Fruit fly (Drosophila melanogaster) whole organism, wandering third instar larva: ENCODE measurements around the gene CHKov2.
A peak's percentile ranks its signal among the peaks of the same experiment; 100 is the strongest.

Experiments
- CG9705 ChIP-seq: fragments of 200-800 bp; sonication (Bioruptor generic); optimal IDR thresholded peaks from 2 replicates; lab custom pipeline; 2018; ENCODE audit warnings: missing biosample characterization, mild to moderate bottlenecking, missing genetic modification characterization
- CrebA ChIP-seq: fragments of 200-800 bp; sonication (Bioruptor generic); optimal IDR thresholded peaks from 2 replicates; lab custom pipeline; 2016; ENCODE audit warnings: missing biosample characterization, mild to moderate bottlenecking, missing genetic modification characterization, borderline replicate concordance
- Dfd ChIP-seq: fragments of >200 bp; optimal IDR thresholded peaks from 2 replicates; lab custom pipeline; 2017; ENCODE audit warnings: missing biosample characterization, missing genetic modification characterization
- Dif ChIP-seq: fragments of 200-275, 200-300 bp; sonication (Bioruptor generic); optimal IDR thresholded peaks from 2 replicates; lab custom pipeline; 2018; ENCODE audit warnings: missing biosample characterization, missing genetic modification characterization; ENCODE audit not compliant: partially characterized antibody
- Hnf4 ChIP-seq: fragments of 200-800 bp; sonication (Bioruptor generic); optimal IDR thresholded peaks from 2 replicates; lab custom pipeline; 2016; ENCODE audit warnings: missing biosample characterization, mild to moderate bottlenecking, missing genetic modification characterization
- Hr78 ChIP-seq: fragments of >200 bp; optimal IDR thresholded peaks from 2 replicates; lab custom pipeline; 2017; ENCODE audit warnings: missing biosample characterization, missing genetic modification characterization
- Hr83 ChIP-seq: fragments of 200-300 bp; sonication (Bioruptor generic); optimal IDR thresholded peaks from 2 replicates; lab custom pipeline; 2016; ENCODE audit warnings: missing biosample characterization, mild to moderate bottlenecking, missing genetic modification characterization, moderate library complexity; ENCODE audit not compliant: poor library complexity, severe bottlenecking
- Jra ChIP-seq: sonication (Bioruptor generic); optimal IDR thresholded peaks from 2 replicates; lab custom pipeline; 2016; ENCODE audit warnings: missing biosample characterization, missing genetic modification characterization
- OdsH ChIP-seq: fragments of 200-800 bp; sonication (Bioruptor generic); optimal IDR thresholded peaks from 2 replicates; lab custom pipeline; 2016; ENCODE audit warnings: missing biosample characterization, mild to moderate bottlenecking, missing genetic modification characterization
- Rel ChIP-seq, 2 experiments: fragments of 200-800 bp; sonication (Bioruptor generic) in 1 of 2; optimal IDR thresholded peaks; 2 replicates in 1 of 2; 3 replicates in 1 of 2; lab custom pipeline; 2016 to 2019; ENCODE audit warnings: mild to moderate bottlenecking in 2 of 2, missing biosample characterization in 2 of 2, missing genetic modification characterization in 2 of 2, moderate library complexity in 1 of 2
- Sp1 ChIP-seq: fragments of 200-800 bp; sonication (Bioruptor generic); optimal IDR thresholded peaks from 3 replicates; lab custom pipeline; 2019; ENCODE audit warnings: missing biosample characterization, mild to moderate bottlenecking, missing genetic modification characterization, moderate library complexity
- br ChIP-seq: fragments of 200-800 bp; sonication (Bioruptor generic); optimal IDR thresholded peaks from 2 replicates; lab custom pipeline; 2016; ENCODE audit warnings: missing biosample characterization, missing genetic modification characterization
- brk ChIP-seq: fragments of 200-800 bp; sonication (Bioruptor generic); optimal IDR thresholded peaks from 2 replicates; lab custom pipeline; 2016; ENCODE audit warnings: missing biosample characterization, mild to moderate bottlenecking, missing genetic modification characterization
- dmrt93B ChIP-seq: fragments of 200-800 bp; sonication (Bioruptor generic); optimal IDR thresholded peaks from 2 replicates; lab custom pipeline; 2018; ENCODE audit warnings: missing biosample characterization, mild to moderate bottlenecking, missing genetic modification characterization
- dsf ChIP-seq: sonication (Bioruptor generic); optimal IDR thresholded peaks from 2 replicates; lab custom pipeline; 2016; ENCODE audit warnings: missing biosample characterization, missing genetic modification characterization, borderline replicate concordance
- ey ChIP-seq: fragments of 200-800 bp; sonication (Bioruptor generic); optimal IDR thresholded peaks from 2 replicates; lab custom pipeline; 2016; ENCODE audit warnings: missing biosample characterization, missing genetic modification characterization
- fru ChIP-seq: fragments of 200-800 bp; sonication (Bioruptor generic); optimal IDR thresholded peaks from 3 replicates; lab custom pipeline; 2016; ENCODE audit warnings: missing biosample characterization, mild to moderate bottlenecking, missing genetic modification characterization
- h ChIP-seq: fragments of 200-800 bp; sonication (Bioruptor generic); optimal IDR thresholded peaks from 3 replicates; lab custom pipeline; 2016; ENCODE audit warnings: missing biosample characterization, mild to moderate bottlenecking, missing genetic modification characterization
- lola ChIP-seq: fragments of >200 bp; optimal IDR thresholded peaks from 2 replicates; lab custom pipeline; 2017; ENCODE audit warnings: missing biosample characterization, missing genetic modification characterization
- pan ChIP-seq: fragments of >200 bp; optimal IDR thresholded peaks from 2 replicates; lab custom pipeline; 2017
- sage ChIP-seq: fragments of 200-800 bp; sonication (Bioruptor generic); optimal IDR thresholded peaks from 2 replicates; lab custom pipeline; 2016; ENCODE audit warnings: missing biosample characterization, mild to moderate bottlenecking, missing genetic modification characterization
- sv ChIP-seq: fragments of 200-800 bp; sonication (Bioruptor generic); optimal IDR thresholded peaks from 3 replicates; lab custom pipeline; 2016; ENCODE audit warnings: missing biosample characterization, missing genetic modification characterization
- tai ChIP-seq: sonication (Bioruptor generic); optimal IDR thresholded peaks from 2 replicates; lab custom pipeline; 2016; ENCODE audit warnings: missing biosample characterization, missing genetic modification characterization
- usp ChIP-seq: fragments of >200 bp; optimal IDR thresholded peaks from 2 replicates; lab custom pipeline; 2017; ENCODE audit warnings: missing biosample characterization, missing genetic modification characterization

CHKov2 gene

DNA sequence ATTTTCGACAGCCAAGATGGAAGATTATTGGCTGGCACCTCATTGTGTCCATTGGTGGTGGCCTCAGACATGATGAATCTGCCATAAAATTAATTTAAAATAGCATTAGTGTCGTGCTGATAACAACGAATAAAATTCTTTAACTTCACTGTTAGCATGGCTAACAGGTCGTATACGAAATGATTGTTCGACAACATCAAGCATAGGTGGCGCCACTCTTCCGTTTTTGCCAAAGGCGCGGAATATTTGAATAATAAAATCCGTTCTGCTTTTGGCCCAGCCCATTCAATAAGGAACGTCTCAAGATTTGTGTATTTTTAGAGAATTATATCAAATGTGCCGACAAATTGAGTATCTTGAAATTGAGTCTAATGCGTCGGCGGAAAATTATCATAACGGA is 18.4 kb downstream of the CHKov2 start:
- TF ChIP-seq Hr78 (GFP tag; lab: Kevin White, UChicago) (no peak), sage (GFP tag; lab: Kevin White, UChicago) (no peak), Dfd (GFP tag; lab: Kevin White, UChicago) (no peak), Jra (GFP tag; lab: Kevin White, UChicago) (no peak)

dm6 chr3R:25310843-25311242 is 20.2 kb downstream of the CHKov2 start, which contains the start of gene CG31099:
Gene CG31099, minus strand, starts transcription at chr3R:25310943.
- TF ChIP-seq Dif (GFP tag; lab: Kevin White, UChicago) (no peak), OdsH (GFP tag; lab: Kevin White, UChicago) (no peak)

- TF ChIP-seq dsf (GFP tag; lab: Kevin White, UChicago) (no peak), ey (GFP tag; lab: Kevin White, UChicago) (no peak), usp (GFP tag; lab: Kevin White, UChicago) (no peak), sv (GFP tag; lab: Kevin White, UChicago) (no peak), lola (no peak)
Measured at dm6 chr3R:25309175-25309574, 21.8 kb downstream of the CHKov2 start.

dm6 chr3R:25308228-25308627 is 22.8 kb downstream of the CHKov2 start, which contains the start of gene CG10550:
Gene CG10550, minus strand, starts transcription at chr3R:25308391.
- TF ChIP-seq Rel (GFP tag; optimal IDR thresholded peaks at IDR 0.05; lab: Kevin White, UChicago) (no peak), Rel (tag; optimal IDR thresholded peaks at IDR 0.05; lab: Kevin White, UChicago) (no peak), Hnf4 (GFP tag; lab: Kevin White, UChicago) (peak; percentile 0), Jra (GFP tag; lab: Kevin White, UChicago) (no peak)
- TF ChIP-seq, all 38 proteins: peak for 1

dm6 chr3R:25305822-25306544 is 25.0 kb downstream of the CHKov2 start:
- no peak for TF ChIP-seq Rel (GFP tag; optimal IDR thresholded peaks at IDR 0.05; lab: Kevin White, UChicago)
- peak; percentile 1 for TF ChIP-seq Rel (tag; optimal IDR thresholded peaks at IDR 0.05; lab: Kevin White, UChicago)
- no peak for TF ChIP-seq tai (GFP tag; lab: Kevin White, UChicago)

dm6 chr3R:25303857-25304440 is 27.1 kb downstream of the CHKov2 start, which contains the start of gene CG31436:
Gene CG31436, plus strand, starts transcription at chr3R:25304137.
- TF ChIP-seq CrebA (GFP tag; lab: Kevin White, UChicago) (peak; percentile 17), Rel (GFP tag; optimal IDR thresholded peaks at IDR 0.05; lab: Kevin White, UChicago) (no peak), Rel (tag; optimal IDR thresholded peaks at IDR 0.05; lab: Kevin White, UChicago) (peak; percentile 99), sage (GFP tag; lab: Kevin White, UChicago) (peak; percentile 26), Hr83 (GFP tag; lab: Kevin White, UChicago) (no peak), brk (GFP tag; lab: Kevin White, UChicago) (peak; percentile 17), h (GFP tag; lab: Kevin White, UChicago) (no peak), br (no peak)

DNA sequence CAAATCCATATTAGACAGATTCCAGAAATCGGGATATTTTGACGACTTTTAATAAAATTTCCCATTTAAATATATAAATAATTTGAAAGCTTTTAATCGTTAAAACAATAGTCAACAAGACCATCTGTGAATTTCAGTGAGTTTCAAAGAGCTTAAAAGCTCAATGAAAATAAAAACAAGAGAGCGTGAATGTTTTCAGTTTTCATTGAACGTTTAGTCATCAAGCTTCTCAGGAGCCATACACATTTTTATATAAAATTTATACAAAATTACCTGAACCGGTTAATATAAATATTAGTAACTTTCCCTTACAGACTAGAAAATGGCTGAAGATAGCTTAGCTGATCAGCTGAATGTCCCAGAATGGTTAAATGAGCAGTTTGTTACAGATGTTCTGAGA is 28.8 kb downstream of the CHKov2 start, which contains the start of gene CG31370:
CG31370 (plus strand) TSS at position 226 of the 400 bp plus-strand sequence.
- TF ChIP-seq brk (GFP tag; lab: Kevin White, UChicago) (peak; percentile 57), tai (GFP tag; lab: Kevin White, UChicago) (no peak)

DNA sequence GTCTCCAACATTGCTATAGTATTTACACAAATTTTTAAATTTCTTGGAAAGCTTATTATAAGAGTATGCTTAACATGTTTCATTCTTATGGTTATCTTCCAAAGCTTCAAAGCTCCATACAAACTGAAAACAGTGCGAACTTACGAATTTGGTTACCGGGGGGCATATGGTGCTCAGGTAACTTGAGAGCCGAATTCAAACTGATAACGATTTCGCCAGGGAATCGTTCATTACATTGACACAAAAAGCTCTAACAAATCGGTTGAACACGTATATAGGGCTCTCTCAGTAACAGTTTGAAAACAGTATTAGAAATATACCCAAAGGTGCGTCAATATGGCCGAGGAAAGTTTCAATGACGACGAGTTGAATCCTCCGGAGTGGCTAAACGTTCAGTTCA is 30.4 kb downstream of the CHKov2 start, which contains the start of gene CG13659:
CG13659 (plus strand) TSS at position 317 of the 400 bp plus-strand sequence.
- TF ChIP-seq dmrt93B (GFP tag; lab: Kevin White, UChicago) (no peak), h (GFP tag; lab: Kevin White, UChicago) (no peak), Sp1 (GFP tag; lab: Kevin White, UChicago) (no peak), Dfd (GFP tag; lab: Kevin White, UChicago) (no peak), fru (GFP tag; lab: Kevin White, UChicago) (no peak), OdsH (GFP tag; lab: Kevin White, UChicago) (no peak), sv (GFP tag; lab: Kevin White, UChicago) (no peak), CG9705 (GFP tag; lab: Kevin White, UChicago) (no peak), Hnf4 (GFP tag; lab: Kevin White, UChicago) (no peak), CrebA (GFP tag; lab: Kevin White, UChicago) (no peak), ey (GFP tag; lab: Kevin White, UChicago) (no peak), br (no peak), pan (lab: Kevin White, UChicago) (no peak)
